Worm (Caenorhabditis elegans): ENCODE results near the gene srbc-65.

- no peak for TF ChIP-seq W03F9.2 (tag; optimal IDR thresholded peaks at IDR 0.05)
- TF ChIP-seq him-1 (tag; optimal IDR thresholded peaks at IDR 0.05): no peak
These were observed 15.6 kb upstream of the srbc-65 start, which contains the start of gene Y32B12B.8 for ce11 chrV:16535172-16535571.
